Fruit fly (Drosophila melanogaster): ENCODE measurements around the gene CG32181.

The CG32181 gene

DNA sequence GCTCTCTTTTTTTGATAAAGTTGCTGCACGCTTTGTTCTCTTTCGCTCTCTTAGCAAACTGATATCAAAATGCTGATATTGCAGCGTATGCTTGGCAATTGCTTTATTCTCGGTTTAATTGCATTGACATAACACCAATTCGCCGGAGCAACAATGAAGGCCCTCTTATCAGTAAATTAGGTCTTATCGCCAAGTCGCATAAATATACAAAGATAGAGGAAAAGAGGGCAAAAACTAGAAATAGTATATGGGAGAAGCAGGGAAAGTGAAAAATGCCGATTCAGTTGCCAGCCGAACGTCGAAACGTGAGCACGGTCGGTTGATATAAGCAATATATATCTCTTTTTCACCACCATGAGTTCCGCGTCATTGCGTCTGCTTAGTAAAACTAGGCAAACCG lies 19.0 kb upstream of the CG32181 start, which contains the start of gene CG7460 (continued):
- TF ChIP-seq insv (GFP tag; optimal IDR thresholded peaks at IDR 0.05): no peak
- TF ChIP-seq unpg (GFP tag; optimal IDR thresholded peaks at IDR 0.05): peak; percentile 27
- TF ChIP-seq run (tag; optimal IDR thresholded peaks at IDR 0.05): no peak
- TF ChIP-seq CG31365 (tag; optimal IDR thresholded peaks at IDR 0.05): no peak
- no peak for TF ChIP-seq NfI (GFP tag; optimal IDR thresholded peaks at IDR 0.05)
- no peak for TF ChIP-seq CG14710 (tag; optimal IDR thresholded peaks at IDR 0.05)
- TF ChIP-seq az2 (GFP tag; optimal IDR thresholded peaks at IDR 0.05): no peak
- TF ChIP-seq Sox100B (GFP tag; optimal IDR thresholded peaks at IDR 0.05): peak; percentile 0
- TF ChIP-seq CG11723 (GFP tag; optimal IDR thresholded peaks at IDR 0.05): no peak
- TF ChIP-seq eve (GFP tag; optimal IDR thresholded peaks at IDR 0.05): no peak
- no peak for TF ChIP-seq Spps (tag; optimal IDR thresholded peaks at IDR 0.05)
- TF ChIP-seq HmgZ (tag; optimal IDR thresholded peaks at IDR 0.05): peak; percentile 31
- no peak for TF ChIP-seq CG5953 (GFP tag; IDR thresholded peaks at IDR 0.05)
- TF ChIP-seq sna (GFP tag; IDR thresholded peaks at IDR 0.05; ENCODE audit: partially characterized antibody): peak; percentile 28; the same call in 1 of the 2 replicates
- no peak for TF ChIP-seq phol (tag; optimal IDR thresholded peaks at IDR 0.05)
- TF ChIP-seq vfl (GFP tag; optimal IDR thresholded peaks at IDR 0.05): no peak
- TF ChIP-seq ranshi (GFP tag; IDR thresholded peaks at IDR 0.05): no peak
- TF ChIP-seq CG7928 (GFP tag; optimal IDR thresholded peaks at IDR 0.05): no peak
- no peak for TF ChIP-seq Awh (GFP tag; IDR thresholded peaks at IDR 0.05)
- TF ChIP-seq CG1529 (GFP tag; optimal IDR thresholded peaks at IDR 0.05): peak; percentile 15
- no peak for TF ChIP-seq tin (GFP tag; optimal IDR thresholded peaks at IDR 0.05)
- no peak for TF ChIP-seq Blimp-1 (GFP tag; optimal IDR thresholded peaks at IDR 0.05)
- no peak for TF ChIP-seq Ptx1 (GFP tag; IDR thresholded peaks at IDR 0.05)
- TF ChIP-seq usp (GFP tag; optimal IDR thresholded peaks at IDR 0.05): no peak
- no peak for TF ChIP-seq CG10274 (GFP tag; optimal IDR thresholded peaks at IDR 0.05)
- no peak for TF ChIP-seq CG10543 (GFP tag; optimal IDR thresholded peaks at IDR 0.05)
- no peak for TF ChIP-seq CG17612 (GFP tag; IDR thresholded peaks at IDR 0.05)
- TF ChIP-seq CG5180 (GFP tag; optimal IDR thresholded peaks at IDR 0.05): no peak
- no peak for TF ChIP-seq CG4854 (GFP tag; optimal IDR thresholded peaks at IDR 0.05)
- TF ChIP-seq ssp (GFP tag; IDR thresholded peaks at IDR 0.05): no peak
- TF ChIP-seq jing (GFP tag; optimal IDR thresholded peaks at IDR 0.05): no peak
- no peak for TF ChIP-seq CG2712 (tag; optimal IDR thresholded peaks at IDR 0.05)
- TF ChIP-seq CG6791 (GFP tag; IDR thresholded peaks at IDR 0.05; ENCODE audit: partially characterized antibody): no peak
- TF ChIP-seq Pdp1 (GFP tag; optimal IDR thresholded peaks at IDR 0.05): no peak
- TF ChIP-seq HmgD (GFP tag; optimal IDR thresholded peaks at IDR 0.05): no peak
- no peak for TF ChIP-seq pfk (GFP tag; optimal IDR thresholded peaks at IDR 0.05)
- TF ChIP-seq CG10431 (GFP tag; optimal IDR thresholded peaks at IDR 0.05): no peak
- no peak for TF ChIP-seq HHEX (GFP tag; optimal IDR thresholded peaks at IDR 0.05)
- TF ChIP-seq CG1602 (GFP tag; optimal IDR thresholded peaks at IDR 0.05): no peak
- TF ChIP-seq CG6765 (GFP tag; optimal IDR thresholded peaks at IDR 0.05): no peak
- no peak for TF ChIP-seq CG6683 (GFP tag; optimal IDR thresholded peaks at IDR 0.05)
- TF ChIP-seq CG6654 (GFP tag; optimal IDR thresholded peaks at IDR 0.05): no peak
- no peak for TF ChIP-seq Sry-δ (GFP tag; optimal IDR thresholded peaks at IDR 0.05)
- TF ChIP-seq GATAe (GFP tag; conservative IDR thresholded peaks at IDR 0.05): peak; percentile 43; the same call in 1 of the 2 replicates
- peak; percentile 52 for TF ChIP-seq sd (tag; optimal IDR thresholded peaks at IDR 0.05)
- TF ChIP-seq sr (GFP tag; IDR thresholded peaks at IDR 0.05): no peak
- TF ChIP-seq sima (GFP tag; optimal IDR thresholded peaks at IDR 0.05): no peak
- no peak for TF ChIP-seq Nf-YB (GFP tag; optimal IDR thresholded peaks at IDR 0.05)
- TF ChIP-seq so (GFP tag; IDR thresholded peaks at IDR 0.05): no peak
- TF ChIP-seq CG2129 (GFP tag; IDR thresholded peaks at IDR 0.05; ENCODE audit: partially characterized antibody): no peak
- TF ChIP-seq sens-2 (GFP tag; IDR thresholded peaks at IDR 0.05): no peak
